Worm (Caenorhabditis elegans) whole organism, late embryonic: ENCODE data around the gene nhr-114.

ENCODE experiments used
- C38D4.7 ChIP-seq: fragments of 200-800 bp; sonication (Bioruptor generic); optimal IDR thresholded peaks from 2 replicates; lab custom pipeline; 2018; ENCODE audit warnings: mild to moderate bottlenecking, missing genetic modification characterization, moderate library complexity, missing compliant biosample characterization
- F13H6.1 ChIP-seq: sonication (generic microtip); optimal IDR thresholded peaks from 2 replicates; lab custom pipeline; 2016; ENCODE audit warnings: missing genetic modification characterization, missing compliant biosample characterization
- ahr-1 ChIP-seq: sonication (generic microtip); optimal IDR thresholded peaks from 2 replicates; lab custom pipeline; 2016; ENCODE audit warnings: missing genetic modification characterization, missing compliant biosample characterization
- ama-1 ChIP-seq: fragments of 150-350 bp; optimal IDR thresholded peaks from 2 replicates; lab custom pipeline; 2014
- ceh-14 ChIP-seq: sonication (generic microtip); optimal IDR thresholded peaks from 2 replicates; lab custom pipeline; 2016; ENCODE audit warnings: missing genotype, missing genetic modification characterization, missing compliant biosample characterization
- ceh-18 ChIP-seq: sonication (generic microtip); optimal IDR thresholded peaks from 2 replicates; lab custom pipeline; 2016; ENCODE audit warnings: missing genetic modification characterization, missing compliant biosample characterization
- ceh-2 ChIP-seq: sonication (generic microtip); optimal IDR thresholded peaks from 2 replicates; lab custom pipeline; 2016; ENCODE audit warnings: missing genotype, missing genetic modification characterization, missing compliant biosample characterization
- ceh-24 ChIP-seq: sonication (generic microtip); optimal IDR thresholded peaks from 2 replicates; lab custom pipeline; 2016; ENCODE audit warnings: mild to moderate bottlenecking, missing genetic modification characterization, missing compliant biosample characterization
- ceh-31 ChIP-seq: sonication (generic microtip); optimal IDR thresholded peaks from 2 replicates; lab custom pipeline; 2016; ENCODE audit warnings: missing genetic modification characterization, missing compliant biosample characterization
- ceh-34 ChIP-seq: sonication (generic microtip); optimal IDR thresholded peaks from 2 replicates; lab custom pipeline; 2016; ENCODE audit warnings: mild to moderate bottlenecking, missing genetic modification characterization, missing compliant biosample characterization
- ceh-45 ChIP-seq: fragments of 200-800 bp; sonication (Bioruptor generic); IDR thresholded peaks from 2 replicates; pipeline ENCODE4 v1.3.6; 2022; ENCODE audit warnings: missing genetic modification reagents, missing genetic modification characterization, missing compliant biosample characterization
- ceh-48 ChIP-seq: sonication (generic microtip); optimal IDR thresholded peaks from 2 replicates; lab custom pipeline; 2016; ENCODE audit warnings: missing genetic modification characterization, inconsistent platforms, missing compliant biosample characterization
- ceh-6 ChIP-seq: fragments of 200-800 bp; sonication (Bioruptor generic); optimal IDR thresholded peaks from 2 replicates; lab custom pipeline; 2018; ENCODE audit warnings: mild to moderate bottlenecking, missing genetic modification characterization, missing compliant biosample characterization
- ceh-9 ChIP-seq: sonication (generic microtip); optimal IDR thresholded peaks from 2 replicates; lab custom pipeline; 2016; ENCODE audit warnings: mild to moderate bottlenecking, missing genetic modification characterization, inconsistent platforms, missing compliant biosample characterization
- dmd-4 ChIP-seq: sonication (generic microtip); optimal IDR thresholded peaks from 2 replicates; lab custom pipeline; 2016; ENCODE audit warnings: borderline replicate concordance, missing genetic modification characterization, missing compliant biosample characterization
- dve-1 ChIP-seq: sonication (generic microtip); optimal IDR thresholded peaks from 2 replicates; lab custom pipeline; 2017; ENCODE audit warnings: antibody characterized with exemption, mild to moderate bottlenecking, missing genetic modification characterization, missing compliant biosample characterization
- elt-2 ChIP-seq: sonication (generic microtip); optimal IDR thresholded peaks from 2 replicates; lab custom pipeline; 2016; ENCODE audit warnings: missing genetic modification reagents, missing genetic modification characterization, missing compliant biosample characterization
- elt-4 ChIP-seq: sonication (generic microtip); optimal IDR thresholded peaks from 2 replicates; lab custom pipeline; 2016; ENCODE audit warnings: missing genetic modification characterization, missing compliant biosample characterization
- eyg-1 ChIP-seq: sonication (generic microtip); optimal IDR thresholded peaks from 2 replicates; lab custom pipeline; 2016; ENCODE audit warnings: missing genotype, missing genetic modification characterization, missing compliant biosample characterization
- gmeb-2 ChIP-seq: sonication (generic microtip); optimal IDR thresholded peaks from 2 replicates; lab custom pipeline; 2016; ENCODE audit warnings: missing genetic modification characterization, inconsistent platforms, missing compliant biosample characterization
- hlh-15 ChIP-seq: sonication (generic microtip); optimal IDR thresholded peaks from 2 replicates; lab custom pipeline; 2016; ENCODE audit warnings: missing genetic modification characterization, missing compliant biosample characterization
- hlh-30 ChIP-seq: sonication (generic microtip); optimal IDR thresholded peaks from 2 replicates; lab custom pipeline; 2017; ENCODE audit warnings: antibody characterized with exemption, missing genetic modification characterization, missing compliant biosample characterization; ENCODE audit not compliant: insufficient read depth
- hlh-6 ChIP-seq: sonication (generic microtip); optimal IDR thresholded peaks from 2 replicates; lab custom pipeline; 2016; ENCODE audit warnings: missing genotype, missing genetic modification characterization, missing compliant biosample characterization
- lim-6 ChIP-seq: sonication (generic microtip); optimal IDR thresholded peaks from 2 replicates; lab custom pipeline; 2016; ENCODE audit warnings: missing genetic modification characterization, missing compliant biosample characterization
- madf-2 ChIP-seq: sonication (generic microtip); optimal IDR thresholded peaks from 2 replicates; lab custom pipeline; 2017; ENCODE audit warnings: missing genetic modification characterization, missing compliant biosample characterization
- nfya-1 ChIP-seq: sonication (generic microtip); optimal IDR thresholded peaks from 2 replicates; lab custom pipeline; 2017; ENCODE audit warnings: missing genetic modification characterization, mild to moderate bottlenecking, missing compliant biosample characterization, antibody characterized with exemption, moderate library complexity
- nhr-11 ChIP-seq: fragments of 150-350 bp; optimal IDR thresholded peaks from 2 replicates; lab custom pipeline; 2014; ENCODE audit warnings: missing biosample characterization, missing genetic modification characterization
- pax-1 ChIP-seq: fragments of 150-350 bp; optimal IDR thresholded peaks from 2 replicates; lab custom pipeline; 2014; ENCODE audit warnings: missing biosample characterization, missing genetic modification characterization
- pha-4 ChIP-seq: fragments of 150-350 bp; optimal IDR thresholded peaks from 2 replicates; lab custom pipeline; 2018; ENCODE audit warnings: missing biosample characterization, missing genetic modification reagents, missing genetic modification characterization
- ref-2 ChIP-seq: sonication (generic microtip); optimal IDR thresholded peaks from 2 replicates; lab custom pipeline; 2016; ENCODE audit warnings: missing genetic modification characterization, missing compliant biosample characterization
- rnt-1 ChIP-seq: sonication (generic microtip); optimal IDR thresholded peaks from 2 replicates; lab custom pipeline; 2016; ENCODE audit warnings: missing genetic modification characterization, missing compliant biosample characterization
- tbx-2 ChIP-seq: sonication (generic microtip); optimal IDR thresholded peaks from 2 replicates; lab custom pipeline; 2016; ENCODE audit warnings: missing genetic modification characterization, missing compliant biosample characterization
- ttx-3 ChIP-seq: sonication (generic microtip); optimal IDR thresholded peaks from 2 replicates; lab custom pipeline; 2016; ENCODE audit warnings: missing genetic modification reagents, missing genetic modification characterization, missing compliant biosample characterization
- unc-3 ChIP-seq, 2 experiments: fragments of 200-800 bp in 1 of 2; sonication (Bioruptor generic) in 1 of 2; sonication (generic microtip) in 1 of 2; conservative IDR thresholded peaks in 1 of 2; optimal IDR thresholded peaks in 1 of 2; 2 replicates each; pipeline versions ENCODE4 v1.3.6 to Lab custom; 2016 to 2022; ENCODE audit warnings: missing compliant biosample characterization in 2 of 2, missing genetic modification characterization in 2 of 2, missing genetic modification reagents in 1 of 2
- unc-42 ChIP-seq: sonication (generic microtip); optimal IDR thresholded peaks from 2 replicates; lab custom pipeline; 2016; ENCODE audit warnings: missing genotype, missing genetic modification characterization, missing compliant biosample characterization
- unc-55 ChIP-seq: sonication (generic microtip); optimal IDR thresholded peaks from 2 replicates; lab custom pipeline; 2017; ENCODE audit warnings: missing biosample characterization, missing genetic modification reagents, missing genetic modification characterization
- ztf-16 ChIP-seq: sonication (generic microtip); optimal IDR thresholded peaks from 2 replicates; lab custom pipeline; 2017; ENCODE audit warnings: missing genetic modification characterization, missing compliant biosample characterization

Gene nhr-114

DNA sequence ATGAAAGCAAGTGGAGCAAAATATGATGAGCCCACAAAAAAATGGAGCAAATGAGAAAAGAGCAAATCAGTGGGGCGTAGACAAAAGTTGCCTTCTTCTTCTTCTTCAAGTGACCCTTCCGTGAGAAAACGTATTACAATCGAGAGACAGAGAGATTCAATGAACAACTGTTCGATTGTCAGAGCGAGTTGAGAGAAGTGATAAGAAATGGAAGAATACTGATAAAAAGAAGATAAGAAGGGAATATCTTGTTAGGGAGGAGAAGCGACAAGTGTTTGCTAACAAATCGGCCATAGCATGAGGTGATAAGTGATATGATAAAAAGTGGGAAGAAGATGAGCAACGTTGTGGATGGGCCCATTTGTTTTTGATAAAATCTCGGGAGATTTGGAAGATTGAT lies 29.7 kb upstream of the nhr-114 start:
- TF ChIP-seq rnt-1 (tag; lab: Kevin White, UChicago), result peak; percentile 47
- TF ChIP-seq F13H6.1, result no peak
- TF ChIP-seq elt-2 (tag; lab: Kevin White, UChicago), result peak; percentile 96
- peak; percentile 69 for TF ChIP-seq unc-55 (GFP tag; lab: Kevin White, UChicago)
- peak; percentile 50 for TF ChIP-seq ceh-18 (tag; lab: Kevin White, UChicago)
- TF ChIP-seq, all 69 proteins: peak for 4

DNA sequence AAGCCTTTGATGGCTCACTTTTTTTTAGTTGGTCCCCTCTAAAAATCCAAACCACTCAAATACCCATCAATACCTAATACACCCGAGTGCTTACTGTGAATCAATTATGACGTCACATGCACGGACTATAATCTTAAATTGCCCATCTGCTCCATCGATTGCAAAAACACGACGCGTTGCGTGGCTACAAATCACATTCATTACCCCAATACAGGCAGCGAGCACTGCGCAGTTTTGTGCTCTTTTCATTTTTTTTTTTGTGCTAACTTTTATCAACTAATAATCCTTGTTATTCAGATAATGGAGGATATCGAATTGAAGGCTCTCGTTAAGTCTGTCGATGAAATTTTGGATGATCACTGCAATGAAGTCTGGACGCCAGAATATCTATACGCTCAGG lies 26.9 kb upstream of the nhr-114 start, which contains the start of gene Y45G5AM.5:
Gene Y45G5AM.5 (plus strand): TSS at position 301 of the 400 bp plus-strand sequence.
- no peak for TF ChIP-seq madf-2
- no peak for TF ChIP-seq rnt-1 (tag; lab: Kevin White, UChicago)
- no peak for TF ChIP-seq ama-1 (lab: Kevin White, UChicago)
- TF ChIP-seq elt-2 (tag; lab: Kevin White, UChicago), result no peak
- no peak for TF ChIP-seq ceh-6 (GFP tag; lab: Kevin White, UChicago)
- no peak for TF ChIP-seq nhr-11 (tag; lab: Kevin White, UChicago)
- TF ChIP-seq hlh-6, result no peak
- no peak for TF ChIP-seq pha-4 (tag; lab: Kevin White, UChicago)
- TF ChIP-seq pax-1, result no peak
- TF ChIP-seq lim-6 (tag; lab: Kevin White, UChicago), result no peak
- no peak for TF ChIP-seq ref-2 (tag; lab: Kevin White, UChicago)
- TF ChIP-seq hlh-30 (tag; lab: Kevin White, UChicago), result no peak
- TF ChIP-seq elt-4, result no peak
- no peak for TF ChIP-seq ztf-16 (tag; lab: Kevin White, UChicago)
- TF ChIP-seq unc-42 (tag; lab: Kevin White, UChicago), result no peak
- TF ChIP-seq tbx-2 (tag; lab: Kevin White, UChicago), result no peak
- TF ChIP-seq ceh-31 (tag; lab: Kevin White, UChicago), result no peak
- no peak for TF ChIP-seq ceh-48 (tag; lab: Kevin White, UChicago)
- no peak for TF ChIP-seq unc-55 (GFP tag; lab: Kevin White, UChicago)

DNA sequence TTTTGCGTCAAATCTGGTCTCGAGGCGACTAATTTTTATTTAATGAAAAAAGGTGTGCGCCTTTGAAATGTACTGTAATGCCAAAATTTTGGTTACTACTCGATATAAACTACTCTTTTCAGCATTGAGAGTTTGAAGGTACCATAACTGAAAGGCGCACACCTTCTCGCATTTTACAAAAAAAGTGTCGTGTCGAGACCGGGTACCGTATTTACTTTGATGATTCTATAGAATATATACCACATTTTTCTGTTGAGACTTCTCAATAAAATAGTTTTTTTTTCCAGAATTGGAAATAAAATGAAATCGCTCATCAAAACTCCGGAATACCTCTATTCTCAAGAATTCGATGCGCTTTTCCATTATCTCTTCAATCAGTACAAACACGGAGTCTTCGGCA lies 24.1 kb upstream of the nhr-114 start, which contains the start of gene Y45G5AM.4:
Gene Y45G5AM.4 (plus strand): TSS at position 301 of the 400 bp plus-strand sequence.
- TF ChIP-seq C38D4.7 (GFP tag; lab: Kevin White, UChicago) (no peak), ceh-2 (tag; lab: Kevin White, UChicago) (no peak), ttx-3 (no peak), unc-3 (GFP tag; conservative IDR thresholded peaks at IDR 0.05; lab: Robert Waterston, UW) (no peak), unc-3 (tag; optimal IDR thresholded peaks at IDR 0.05; lab: Kevin White, UChicago) (no peak), nfya-1 (tag; lab: Kevin White, UChicago) (no peak), ceh-45 (no peak), ceh-9 (tag; lab: Kevin White, UChicago) (no peak), ahr-1 (no peak), hlh-15 (no peak), gmeb-2 (no peak), unc-42 (tag; lab: Kevin White, UChicago) (no peak), ceh-48 (tag; lab: Kevin White, UChicago) (no peak), ceh-14 (tag; lab: Kevin White, UChicago) (no peak), dmd-4 (tag; lab: Kevin White, UChicago) (no peak), ceh-24 (tag; lab: Kevin White, UChicago) (no peak)

DNA sequence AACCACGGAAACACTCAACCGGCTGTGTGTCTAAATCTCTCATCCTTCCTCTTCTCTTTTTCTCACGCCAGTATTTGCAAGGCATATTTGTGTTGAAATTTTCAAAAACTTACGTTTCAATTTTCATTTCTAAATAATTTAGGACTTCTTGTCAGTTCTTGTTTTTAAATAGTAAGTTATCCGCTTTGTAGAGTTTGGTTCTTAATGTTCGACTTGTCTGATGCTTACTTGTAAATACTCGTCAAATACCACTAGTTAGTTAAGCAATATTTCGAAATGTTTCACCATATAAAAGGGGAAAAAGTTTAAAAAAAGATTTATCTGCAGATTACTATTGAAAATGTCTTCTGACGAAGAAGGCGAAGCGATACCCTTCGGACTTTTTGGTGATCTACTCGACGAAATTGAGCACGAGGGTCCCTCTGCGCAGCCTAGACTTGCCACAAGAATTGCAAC lies 22.5 kb upstream of the nhr-114 start, which contains the start of gene Y45G5AM.3:
Gene Y45G5AM.3 (plus strand): TSS at position 51 of the 456 bp plus-strand sequence.
- TF ChIP-seq dve-1 (tag; lab: Kevin White, UChicago) (no peak), ceh-34 (tag; lab: Kevin White, UChicago) (no peak), eyg-1 (no peak), madf-2 (no peak), C38D4.7 (GFP tag; lab: Kevin White, UChicago) (no peak)
